Fruit fly (Drosophila melanogaster): ENCODE measurements around the gene MTA1-like.
A peak's percentile ranks its signal among the peaks of the same experiment; 100 is the strongest.

MTA1-like gene

DNA sequence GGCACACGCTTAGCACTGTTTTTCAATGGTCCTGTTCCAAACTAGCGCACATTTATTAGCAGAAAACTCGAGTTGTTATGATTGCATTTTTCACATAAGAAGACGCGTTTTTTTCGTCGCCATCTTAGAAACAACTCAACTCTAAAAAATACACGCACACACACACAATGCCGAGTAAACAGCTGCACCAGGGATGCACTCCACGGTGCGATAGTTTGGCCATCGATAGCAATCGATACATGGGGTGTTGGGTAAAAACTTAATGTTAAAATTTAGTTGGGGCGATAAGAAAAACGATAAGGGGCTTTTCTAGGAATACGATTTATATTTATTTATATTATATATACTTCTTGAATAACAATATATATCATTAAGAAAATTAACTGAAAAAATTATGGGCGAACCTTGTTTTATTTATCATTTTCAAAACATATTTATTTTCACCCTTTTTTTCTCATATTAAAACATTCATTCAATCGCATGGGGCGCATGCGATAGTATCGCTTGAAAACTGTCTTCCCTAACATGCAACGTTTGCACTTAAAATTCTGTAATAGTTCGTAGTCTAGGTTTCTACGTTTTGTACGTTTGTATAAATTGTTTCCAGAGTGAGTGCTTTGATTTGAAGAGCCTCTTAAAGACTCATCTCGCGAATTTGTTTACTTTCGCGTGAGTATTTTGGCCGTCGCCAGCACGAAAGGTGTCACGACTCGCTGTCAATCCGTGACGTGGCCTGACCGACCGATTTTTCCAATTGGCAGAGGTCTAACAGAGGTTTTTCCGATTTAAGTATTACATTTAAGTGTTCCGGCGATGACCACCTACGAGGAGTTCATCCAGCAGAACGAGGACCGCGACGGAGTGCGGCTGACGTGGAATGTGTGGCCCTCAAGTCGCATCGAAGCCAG lies at the start of gene MTA1-like, which contains the start of gene Sec23:
Gene MTA1-like, minus strand, starts transcription at position 170 of the 908 bp plus-strand sequence.
Gene Sec23, plus strand, starts transcription at position 497 of the 908 bp plus-strand sequence.
- TF ChIP-seq gem (tag; optimal IDR thresholded peaks at IDR 0.05), result peak; percentile 76
- TF ChIP-seq CG18476 (GFP tag; optimal IDR thresholded peaks at IDR 0.05), result peak; percentile 11
- TF ChIP-seq CG4424 (GFP tag; optimal IDR thresholded peaks at IDR 0.05), result peak; percentile 56
- peak; percentile 46 for TF ChIP-seq tap (tag; optimal IDR thresholded peaks at IDR 0.05)
- TF ChIP-seq ATbp (GFP tag; optimal IDR thresholded peaks at IDR 0.05), result no peak
- TF ChIP-seq CG14965 (GFP tag; optimal IDR thresholded peaks at IDR 0.05; ENCODE audit: borderline replicate concordance), result no peak
- TF ChIP-seq E2f1 (GFP tag; IDR thresholded peaks at IDR 0.05), result no peak
- no peak for TF ChIP-seq emc (GFP tag; optimal IDR thresholded peaks at IDR 0.05)
- TF ChIP-seq Atf-2 (GFP tag; optimal IDR thresholded peaks at IDR 0.05), result no peak
- TF ChIP-seq CG18619 (GFP tag; optimal IDR thresholded peaks at IDR 0.05), result peak; percentile 57
- TF ChIP-seq Trl (optimal IDR thresholded peaks at IDR 0.05), result no peak
- TF ChIP-seq Trl (GFP tag; optimal IDR thresholded peaks at IDR 0.05), result peak; percentile 14
- TF ChIP-seq HmgD (GFP tag; optimal IDR thresholded peaks at IDR 0.05), result peak; percentile 14
- TF ChIP-seq CG3407 (GFP tag; optimal IDR thresholded peaks at IDR 0.05), result peak; percentile 10
- no peak for TF ChIP-seq Hey (tag; optimal IDR thresholded peaks at IDR 0.05)
- TF ChIP-seq CG10147 (GFP tag; optimal IDR thresholded peaks at IDR 0.05), result peak; percentile 56
- TF ChIP-seq usp (GFP tag; optimal IDR thresholded peaks at IDR 0.05), result no peak
- TF ChIP-seq CG33213 (GFP tag; optimal IDR thresholded peaks at IDR 0.05), result no peak
- TF ChIP-seq zen2 (GFP tag; IDR thresholded peaks at IDR 0.05; ENCODE audit: partially characterized antibody), result peak; percentile 85; the same call in 2 of the 3 replicates
- TF ChIP-seq CG11560 (tag; IDR thresholded peaks at IDR 0.05), result no peak
- peak; percentile 45 for TF ChIP-seq CG8290 (GFP tag; optimal IDR thresholded peaks at IDR 0.05)
- peak; percentile 29 to 49 for TF ChIP-seq CG8290 (tag; optimal IDR thresholded peaks at IDR 0.05)
- TF ChIP-seq CG3726 (GFP tag; IDR thresholded peaks at IDR 0.05), result no peak
- TF ChIP-seq CG10959 (GFP tag; IDR thresholded peaks at IDR 0.05), result no peak
- TF ChIP-seq CTCF (GFP tag; optimal IDR thresholded peaks at IDR 0.05), result peak; percentile 35
- no peak for TF ChIP-seq luna (GFP tag; optimal IDR thresholded peaks at IDR 0.05)
- peak; percentile 56 for TF ChIP-seq Sin3A (optimal IDR thresholded peaks at IDR 0.05)
- TF ChIP-seq CG11093 (GFP tag; IDR thresholded peaks at IDR 0.05), result no peak
- peak; percentile 57 for TF ChIP-seq CG10431 (GFP tag; optimal IDR thresholded peaks at IDR 0.05)
- TF ChIP-seq Dp (GFP tag; optimal IDR thresholded peaks at IDR 0.05), result peak; percentile 5
- TF ChIP-seq CG12659 (GFP tag; optimal IDR thresholded peaks at IDR 0.05), result peak; percentile 87
- TF ChIP-seq CG11085 (GFP tag; IDR thresholded peaks at IDR 0.05), result no peak
- peak; percentile 54 for TF ChIP-seq lbe (GFP tag; optimal IDR thresholded peaks at IDR 0.05)
- no peak for TF ChIP-seq maf-S (GFP tag; optimal IDR thresholded peaks at IDR 0.05)
- peak; percentile 21 for TF ChIP-seq CG7556 (GFP tag; optimal IDR thresholded peaks at IDR 0.05)
- TF ChIP-seq CG5245 (GFP tag; optimal IDR thresholded peaks at IDR 0.05), result no peak
- peak; percentile 79 for TF ChIP-seq nmo (GFP tag; optimal IDR thresholded peaks at IDR 0.05)
- no peak for TF ChIP-seq CG7786 (GFP tag; optimal IDR thresholded peaks at IDR 0.05)
- TF ChIP-seq CG9609 (GFP tag; optimal IDR thresholded peaks at IDR 0.05), result peak; percentile 22
- no peak for TF ChIP-seq ERR (GFP tag; optimal IDR thresholded peaks at IDR 0.05)
- peak; percentile 97 for TF ChIP-seq CG2116 (GFP tag; optimal IDR thresholded peaks at IDR 0.05)
- no peak for TF ChIP-seq CkIIα-i1 (GFP tag; IDR thresholded peaks at IDR 0.05)
- TF ChIP-seq Adf1 (GFP tag; IDR thresholded peaks at IDR 0.05), result no peak
- TF ChIP-seq CG2199 (GFP tag; IDR thresholded peaks at IDR 0.05), result no peak
- TF ChIP-seq CG17359 (tag; optimal IDR thresholded peaks at IDR 0.05), result peak; percentile 16
- no peak; the same call in 1 of the 2 replicates for TF ChIP-seq danr (GFP tag; IDR thresholded peaks at IDR 0.05)
- no peak for TF ChIP-seq CG12299 (tag; optimal IDR thresholded peaks at IDR 0.05)
- TF ChIP-seq Ssrp (tag; optimal IDR thresholded peaks at IDR 0.05), result peak; percentile 36
- TF ChIP-seq HHEX (GFP tag; optimal IDR thresholded peaks at IDR 0.05), result no peak
- peak; percentile 85 for TF ChIP-seq CG14710 (tag; optimal IDR thresholded peaks at IDR 0.05)
- TF ChIP-seq CHES-1-like (GFP tag; optimal IDR thresholded peaks at IDR 0.05), result no peak
